Fruit fly (Drosophila melanogaster) whole organism, prepupa: ENCODE results near the gene RPA3.

Experiments
- Blimp-1 ChIP-seq: fragments of 200-800 bp; sonication (Bioruptor generic); optimal IDR thresholded peaks from 3 replicates; lab custom pipeline; 2017; ENCODE audit warnings: missing biosample characterization, missing genetic modification characterization, mild to moderate bottlenecking, moderate library complexity, missing genetic modification reagents
- CG6808 ChIP-seq: fragments of 200-800 bp; sonication (Bioruptor generic); optimal IDR thresholded peaks from 3 replicates; lab custom pipeline; 2017; ENCODE audit warnings: missing biosample characterization, missing genetic modification characterization, mild to moderate bottlenecking, moderate library complexity, missing genetic modification reagents
- CG8632 ChIP-seq: fragments of 200-800 bp; sonication (Bioruptor generic); optimal IDR thresholded peaks from 3 replicates; lab custom pipeline; 2016; ENCODE audit warnings: missing biosample characterization, missing genetic modification characterization
- Eip75B ChIP-seq: fragments of 200-800 bp; sonication (Bioruptor generic); optimal IDR thresholded peaks from 3 replicates; lab custom pipeline; 2016; ENCODE audit warnings: missing biosample characterization, missing genetic modification characterization
- Ets21C ChIP-seq: fragments of 200-800 bp; sonication (Bioruptor generic); optimal IDR thresholded peaks from 3 replicates; lab custom pipeline; 2016; ENCODE audit warnings: missing biosample characterization, missing genetic modification characterization
- Gug ChIP-seq: fragments of 200-800 bp; sonication (Bioruptor generic); IDR thresholded peaks from 2 replicates; pipeline ENCODE4 v1.3.6; 2022; ENCODE audit warnings: missing biosample characterization, missing genetic modification characterization
- Hr39 ChIP-seq: fragments of 200-800 bp; sonication (Bioruptor generic); optimal IDR thresholded peaks from 2 replicates; lab custom pipeline; 2016; ENCODE audit warnings: missing biosample characterization, missing genetic modification characterization
- Lpt ChIP-seq: fragments of 200-800 bp; sonication (Bioruptor generic); optimal IDR thresholded peaks from 3 replicates; lab custom pipeline; 2016; ENCODE audit warnings: missing biosample characterization, missing genetic modification characterization
- Smox ChIP-seq: fragments of 200-800 bp; sonication (Bioruptor generic); optimal IDR thresholded peaks from 3 replicates; lab custom pipeline; 2016; ENCODE audit warnings: missing biosample characterization, missing genetic modification characterization
- cyc ChIP-seq: fragments of 200-800 bp; sonication (Bioruptor generic); optimal IDR thresholded peaks from 3 replicates; lab custom pipeline; 2016; ENCODE audit warnings: missing biosample characterization, missing genetic modification characterization
- fd59A ChIP-seq: fragments of 200-800 bp; sonication (Bioruptor generic); optimal IDR thresholded peaks from 2 replicates; lab custom pipeline; 2017; ENCODE audit warnings: missing biosample characterization, mild to moderate bottlenecking, missing genetic modification characterization, missing genetic modification reagents
- vri ChIP-seq: fragments of 200-800 bp; sonication (Bioruptor generic); optimal IDR thresholded peaks from 3 replicates; lab custom pipeline; 2016; ENCODE audit warnings: missing biosample characterization, mild to moderate bottlenecking, missing genetic modification characterization

DNA sequence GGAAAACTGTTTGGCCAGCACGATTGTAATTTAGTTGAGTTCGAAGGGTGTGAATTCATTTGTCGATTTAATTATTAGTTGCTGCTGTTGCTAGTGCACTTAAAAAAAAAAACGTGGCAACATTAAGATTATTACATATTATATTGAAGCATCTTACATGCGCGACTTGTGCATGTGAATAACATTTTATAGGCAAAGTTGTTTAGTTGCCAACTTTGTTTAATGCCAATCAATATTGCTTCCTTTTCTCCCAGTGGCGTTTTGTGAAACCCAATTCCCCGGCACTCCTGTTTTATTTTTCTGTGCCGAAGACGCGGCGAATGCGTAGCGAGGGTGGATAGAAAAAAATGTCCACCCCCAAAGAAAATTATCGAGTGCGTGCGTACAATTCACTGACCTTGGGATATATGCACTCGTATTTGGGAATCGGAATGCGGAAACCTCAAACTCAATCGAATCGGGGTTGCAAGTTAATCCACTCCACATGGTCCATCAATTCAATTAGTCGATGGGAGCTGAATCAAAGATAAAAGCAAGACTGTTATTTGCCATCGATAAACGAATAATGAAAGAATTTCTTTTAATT is 13.4 kb upstream of the RPA3 start:
- TF ChIP-seq cyc (no peak), Blimp-1 (GFP tag; lab: Kevin White, UChicago) (no peak), Ets21C (GFP tag; lab: Kevin White, UChicago) (no peak), Hr39 (GFP tag; lab: Kevin White, UChicago) (no peak), vri (no peak), fd59A (no peak), CG6808 (GFP tag; lab: Kevin White, UChicago) (no peak), Smox (no peak), Lpt (GFP tag; lab: Kevin White, UChicago) (no peak), Gug (GFP tag; lab: Robert Waterston, UW) (no peak), Eip75B (GFP tag; lab: Kevin White, UChicago) (no peak), CG8632 (GFP tag; lab: Kevin White, UChicago) (no peak)
